Worm (Caenorhabditis elegans) whole organism, young adult: ENCODE results near the gene C52E2.4.
"Not testable (repeated sequence)": the region's sequence is repeated elsewhere in the genome, so short reads cannot be mapped to it uniquely, and the experiment has no call there.

Experiments
- attf-3 ChIP-seq: fragments of 200-800 bp; sonication (Bioruptor generic); conservative IDR thresholded peaks from 2 replicates; pipeline ENCODE4 v1.3.6; 2022; ENCODE audit warnings: missing genetic modification reagents, missing genetic modification characterization, missing compliant biosample characterization
- dpl-1 ChIP-seq: fragments of 150-350 bp; optimal IDR thresholded peaks from 2 replicates; lab custom pipeline; 2014; ENCODE audit warnings: missing biosample characterization, missing genetic modification reagents, missing genetic modification characterization
- him-1 ChIP-seq: sonication (generic microtip); optimal IDR thresholded peaks from 2 replicates; lab custom pipeline; 2016; ENCODE audit warnings: missing genotype, missing genetic modification reagents, missing genetic modification characterization, missing compliant biosample characterization
- rpc-1 ChIP-seq, 2 experiments: fragments of 150-350 bp in 1 of 2; sonication (generic microtip) in 1 of 2; optimal IDR thresholded peaks; 2 replicates each; lab custom pipeline; 2014 to 2018; ENCODE audit warnings: missing biosample characterization in 1 of 2, missing genetic modification characterization in 1 of 2, missing genetic modification reagents in 1 of 2, missing genotype in 1 of 2
- sptf-2 ChIP-seq: fragments of 200-800 bp; sonication (Bioruptor generic); optimal IDR thresholded peaks from 2 replicates; lab custom pipeline; 2018; ENCODE audit warnings: mild to moderate bottlenecking, missing genetic modification characterization, missing compliant biosample characterization
- ztf-6 ChIP-seq: fragments of 200-800 bp; sonication (Bioruptor generic); IDR thresholded peaks from 2 replicates; pipeline ENCODE4 v1.3.6; 2022; ENCODE audit warnings: missing genetic modification reagents, missing genetic modification characterization, missing compliant biosample characterization

- not testable (repeated sequence) for TF ChIP-seq rpc-1 (optimal IDR thresholded peaks at IDR 0.05; lab: Kevin White, UChicago); rpc-1 (tag; optimal IDR thresholded peaks at IDR 0.05; lab: Kevin White, UChicago); attf-3; sptf-2; ztf-6; him-1 (tag; lab: Kevin White, UChicago); dpl-1 (GFP tag; lab: Kevin White, UChicago)
Measured at ce11 chrII:1854094-1854493, 11.1 kb downstream of the C52E2.4 start, which contains the start of gene fbxb-95.
